Fruit fly (Drosophila melanogaster) whole organism, embryonic: ENCODE measurements around the gene CG32214.

ENCODE experiments used
- Aef1 ChIP-seq: fragments of 200-800 bp; sonication (Bioruptor generic); IDR thresholded peaks from 3 replicates; pipeline ENCODE4 v1.3.6; 2022; ENCODE audit warnings: missing biosample characterization, missing genetic modification characterization
- CG11093 ChIP-seq: fragments of 200-800 bp; sonication (Bioruptor generic); IDR thresholded peaks from 3 replicates; pipeline ENCODE4 v1.3.6; 2022; ENCODE audit warnings: missing biosample characterization, missing genetic modification characterization
- CG11560 ChIP-seq: fragments of 200-800 bp; sonication (Bioruptor generic); IDR thresholded peaks from 3 replicates; pipeline ENCODE4 v1.3.6; 2022; ENCODE audit warnings: missing biosample characterization, missing genetic modification characterization
- CG11695 ChIP-seq: fragments of 200-800 bp; sonication (Bioruptor generic); IDR thresholded peaks from 3 replicates; pipeline ENCODE4 v1.3.6; 2022; ENCODE audit warnings: missing biosample characterization, missing genetic modification characterization
- CG1233 ChIP-seq: fragments of 200-800 bp; sonication (Bioruptor generic); optimal IDR thresholded peaks from 4 replicates; lab custom pipeline; 2018; ENCODE audit warnings: missing biosample characterization, mild to moderate bottlenecking, missing genetic modification characterization
- CG13123 ChIP-seq: fragments of 200-800 bp; sonication (Bioruptor generic); optimal IDR thresholded peaks from 2 replicates; lab custom pipeline; 2016; ENCODE audit warnings: missing biosample characterization, missing genetic modification characterization
- CG14014 ChIP-seq: fragments of 200-800 bp; sonication (Bioruptor generic); IDR thresholded peaks from 2 replicates; pipeline ENCODE4 v1.3.6; 2022; ENCODE audit warnings: missing biosample characterization, missing genetic modification characterization
- CG14050 ChIP-seq: fragments of 200-800 bp; sonication (Bioruptor generic); IDR thresholded peaks from 3 replicates; pipeline ENCODE4 v1.3.6; 2022; ENCODE audit warnings: missing biosample characterization, missing genetic modification characterization
- CG15479 ChIP-seq: fragments of 200-800 bp; sonication (Bioruptor generic); optimal IDR thresholded peaks from 3 replicates; lab custom pipeline; 2019; ENCODE audit warnings: missing biosample characterization, mild to moderate bottlenecking, missing genetic modification characterization, moderate library complexity
- CG16779 ChIP-seq: fragments of 200-800 bp; sonication (Bioruptor generic); IDR thresholded peaks from 2 replicates; pipeline ENCODE4 v1.3.6; 2022; ENCODE audit warnings: missing biosample characterization, missing genetic modification characterization
- CG18262 ChIP-seq: fragments of 200-800 bp; optimal IDR thresholded peaks from 3 replicates; lab custom pipeline; 2019; ENCODE audit warnings: missing biosample characterization, mild to moderate bottlenecking, missing genetic modification characterization, moderate library complexity
- CG31388 ChIP-seq: fragments of 200-800 bp; sonication (Bioruptor generic); optimal IDR thresholded peaks from 2 replicates; lab custom pipeline; 2016; ENCODE audit warnings: missing biosample characterization, missing genetic modification characterization
- CG3163 ChIP-seq: fragments of 200-800 bp; sonication (Bioruptor generic); optimal IDR thresholded peaks from 3 replicates; lab custom pipeline; 2016; ENCODE audit warnings: missing biosample characterization, missing genetic modification characterization
- CG32532 ChIP-seq: fragments of 200-800 bp; sonication (Bioruptor generic); IDR thresholded peaks from 2 replicates; pipeline ENCODE4 v1.3.6; 2022; ENCODE audit warnings: missing biosample characterization, missing genetic modification characterization
- CG34224 ChIP-seq: fragments of 200-800 bp; sonication (Bioruptor generic); IDR thresholded peaks from 3 replicates; pipeline ENCODE4 v1.3.6; 2022; ENCODE audit warnings: missing biosample characterization, missing genetic modification characterization; ENCODE audit not compliant: partially characterized antibody
- CG6254 ChIP-seq: fragments of 200-800 bp; sonication (Bioruptor generic); optimal IDR thresholded peaks from 3 replicates; lab custom pipeline; 2017; ENCODE audit warnings: mild to moderate bottlenecking, missing biosample characterization, missing genetic modification reagents, missing genetic modification characterization
- CG6813 ChIP-seq: fragments of 200-800 bp; sonication (Bioruptor generic); optimal IDR thresholded peaks from 2 replicates; lab custom pipeline; 2017; ENCODE audit warnings: missing biosample characterization, missing genetic modification characterization, mild to moderate bottlenecking, moderate library complexity, missing genetic modification reagents
- CG9932 ChIP-seq: fragments of 200-800 bp; sonication (Bioruptor generic); IDR thresholded peaks from 2 replicates; pipeline ENCODE4 v1.3.6; 2022; ENCODE audit warnings: missing biosample characterization, missing genetic modification characterization
- Chrac-16 ChIP-seq: fragments of 200-800 bp; sonication (Bioruptor generic); optimal IDR thresholded peaks from 3 replicates; lab custom pipeline; 2016; ENCODE audit warnings: missing biosample characterization, missing genetic modification characterization
- Dad ChIP-seq: fragments of 200-800 bp; sonication (Bioruptor generic); optimal IDR thresholded peaks from 3 replicates; lab custom pipeline; 2016; ENCODE audit warnings: missing biosample characterization, missing genetic modification characterization
- Dbx ChIP-seq: fragments of 200-800 bp; sonication (Bioruptor generic); IDR thresholded peaks from 3 replicates; pipeline ENCODE4 v1.3.6; 2022; ENCODE audit warnings: missing biosample characterization, missing genetic modification characterization
- Ets97D ChIP-seq: fragments of 200-800 bp; sonication (Bioruptor generic); optimal IDR thresholded peaks from 3 replicates; lab custom pipeline; 2016; ENCODE audit warnings: missing biosample characterization, missing genetic modification characterization
- GATAe ChIP-seq: fragments of 200-800 bp; sonication (Bioruptor generic); conservative IDR thresholded peaks from 2 replicates; pipeline ENCODE4 v1.3.6; 2022; ENCODE audit warnings: missing biosample characterization, missing genetic modification characterization
- H15 ChIP-seq: fragments of 200-800 bp; sonication (Bioruptor generic); IDR thresholded peaks from 3 replicates; pipeline ENCODE4 v1.3.6; 2022; ENCODE audit warnings: missing biosample characterization, missing genetic modification characterization
- HLHmδ ChIP-seq: fragments of 200-800 bp; sonication (Bioruptor generic); optimal IDR thresholded peaks from 2 replicates; lab custom pipeline; 2018; ENCODE audit warnings: missing biosample characterization, mild to moderate bottlenecking, missing genetic modification characterization, moderate library complexity
- Mad ChIP-seq: fragments of 200-800 bp; sonication (Bioruptor generic); optimal IDR thresholded peaks from 2 replicates; lab custom pipeline; 2016; ENCODE audit warnings: missing biosample characterization, missing genetic modification characterization
- Pdp1 ChIP-seq, 2 experiments: fragments of 200-800 bp; sonication (Bioruptor generic); optimal IDR thresholded peaks; 3 replicates each; lab custom pipeline; 2016; ENCODE audit warnings: missing biosample characterization in 2 of 2, missing genetic modification characterization in 2 of 2, mild to moderate bottlenecking in 1 of 2, moderate library complexity in 1 of 2
- Rfx ChIP-seq: fragments of 200-800 bp; sonication (Bioruptor generic); IDR thresholded peaks from 2 replicates; pipeline ENCODE4 v1.3.6; 2022; ENCODE audit warnings: missing biosample characterization, missing genetic modification characterization
- Spps ChIP-seq: fragments of 200-800 bp; sonication (Bioruptor generic); optimal IDR thresholded peaks from 2 replicates; lab custom pipeline; 2018; ENCODE audit warnings: missing biosample characterization, mild to moderate bottlenecking, missing genetic modification characterization
- Trl ChIP-seq, 3 experiments: fragments of >200 bp in 2 of 3; fragments of 200-800 bp in 1 of 3; sonication (Bioruptor generic) in 1 of 3; optimal IDR thresholded peaks; 2 replicates in 1 of 3; 3 replicates in 2 of 3; lab custom pipeline; 2016 to 2017; ENCODE audit warnings: missing biosample characterization in 1 of 3, missing genetic modification characterization in 1 of 3
- ara ChIP-seq: fragments of 200-800 bp; sonication (Bioruptor generic); IDR thresholded peaks from 2 replicates; pipeline ENCODE4 v1.3.6; 2022; ENCODE audit warnings: missing biosample characterization, missing genetic modification characterization
- croc ChIP-seq: fragments of 200-800 bp; sonication (Bioruptor generic); conservative IDR thresholded peaks from 3 replicates; pipeline ENCODE4 v1.3.6; 2022; ENCODE audit warnings: missing biosample characterization, missing genetic modification characterization
- danr ChIP-seq: fragments of 200-800 bp; sonication (Bioruptor generic); IDR thresholded peaks from 2 replicates; pipeline ENCODE4 v1.3.6; 2022; ENCODE audit warnings: missing biosample characterization, missing genetic modification characterization
- dati ChIP-seq: fragments of 200-800 bp; sonication (Bioruptor generic); IDR thresholded peaks from 2 replicates; pipeline ENCODE4 v1.3.6; 2022; ENCODE audit warnings: missing biosample characterization, missing genetic modification characterization
- emc ChIP-seq: fragments of 200-800 bp; sonication (Bioruptor generic); optimal IDR thresholded peaks from 2 replicates; lab custom pipeline; 2016; ENCODE audit warnings: missing biosample characterization, missing genetic modification characterization
- gcm ChIP-seq: fragments of 200-800 bp; sonication (Bioruptor generic); optimal IDR thresholded peaks from 2 replicates; lab custom pipeline; 2019; ENCODE audit warnings: missing biosample characterization, mild to moderate bottlenecking, missing genetic modification characterization, moderate library complexity
- gcm2 ChIP-seq: fragments of 200-800 bp; sonication (Bioruptor generic); optimal IDR thresholded peaks from 2 replicates; lab custom pipeline; 2016; ENCODE audit warnings: missing biosample characterization, missing genetic modification characterization
- ham ChIP-seq: fragments of 200-800 bp; sonication (Bioruptor generic); IDR thresholded peaks from 2 replicates; pipeline ENCODE4 v1.3.6; 2022; ENCODE audit warnings: missing biosample characterization, missing genetic modification characterization
- hkb ChIP-seq, 2 experiments: fragments of 200-800 bp in 1 of 2; fragments of >200 bp in 1 of 2; sonication (Bioruptor generic) in 1 of 2; IDR thresholded peaks in 1 of 2; optimal IDR thresholded peaks in 1 of 2; 2 replicates each; pipeline versions ENCODE4 v1.3.6 to Lab custom; 2017 to 2022; ENCODE audit warnings: missing biosample characterization in 1 of 2, missing genetic modification characterization in 1 of 2
- klu ChIP-seq: fragments of 200-800 bp; sonication (Bioruptor generic); IDR thresholded peaks from 2 replicates; pipeline ENCODE4 v1.3.6; 2022; ENCODE audit warnings: missing biosample characterization, missing genetic modification characterization
- mirr ChIP-seq: fragments of 200-800 bp; sonication (Bioruptor generic); optimal IDR thresholded peaks from 3 replicates; lab custom pipeline; 2018; ENCODE audit warnings: missing biosample characterization, mild to moderate bottlenecking, missing genetic modification characterization
- oc ChIP-seq: fragments of 200-800 bp; sonication (Bioruptor generic); optimal IDR thresholded peaks from 2 replicates; lab custom pipeline; 2018; ENCODE audit warnings: missing biosample characterization, mild to moderate bottlenecking, missing genetic modification characterization, moderate library complexity
- otp ChIP-seq: fragments of 200-800 bp; sonication (Bioruptor generic); IDR thresholded peaks from 3 replicates; pipeline ENCODE4, ENCODE4 v1.3.6; 2022; ENCODE audit warnings: missing biosample characterization, missing genetic modification characterization
- pita ChIP-seq: fragments of 200-800 bp; sonication (Bioruptor generic); optimal IDR thresholded peaks from 2 replicates; lab custom pipeline; 2017; ENCODE audit warnings: missing biosample characterization, mild to moderate bottlenecking, missing genetic modification characterization
- pum ChIP-seq: fragments of 200-800 bp; sonication (Bioruptor generic); optimal IDR thresholded peaks from 2 replicates; lab custom pipeline; 2016; ENCODE audit warnings: missing biosample characterization, missing genetic modification characterization
- scrt ChIP-seq: fragments of 200-800 bp; sonication (Bioruptor generic); optimal IDR thresholded peaks from 2 replicates; lab custom pipeline; 2018; ENCODE audit warnings: missing biosample characterization, mild to moderate bottlenecking, missing genetic modification characterization, moderate library complexity
- sisA ChIP-seq: fragments of 200-800 bp; sonication (Bioruptor generic); IDR thresholded peaks from 2 replicates; pipeline ENCODE4 v1.3.6; 2022; ENCODE audit warnings: missing biosample characterization, missing genetic modification characterization
- stwl ChIP-seq: fragments of 200-800 bp; sonication (Bioruptor generic); optimal IDR thresholded peaks from 3 replicates; lab custom pipeline; 2018; ENCODE audit warnings: missing biosample characterization, mild to moderate bottlenecking, missing genetic modification characterization, moderate library complexity
- unc-4 ChIP-seq: fragments of 200-800 bp; sonication (Bioruptor generic); IDR thresholded peaks from 2 replicates; pipeline ENCODE4 v1.3.6; 2022; ENCODE audit warnings: missing biosample characterization, missing genetic modification characterization; ENCODE audit not compliant: partially characterized antibody
- wek ChIP-seq: fragments of 200-800 bp; sonication (Bioruptor generic); optimal IDR thresholded peaks from 3 replicates; lab custom pipeline; 2018; ENCODE audit warnings: missing biosample characterization, mild to moderate bottlenecking, missing genetic modification characterization, moderate library complexity

CG32214 gene

DNA sequence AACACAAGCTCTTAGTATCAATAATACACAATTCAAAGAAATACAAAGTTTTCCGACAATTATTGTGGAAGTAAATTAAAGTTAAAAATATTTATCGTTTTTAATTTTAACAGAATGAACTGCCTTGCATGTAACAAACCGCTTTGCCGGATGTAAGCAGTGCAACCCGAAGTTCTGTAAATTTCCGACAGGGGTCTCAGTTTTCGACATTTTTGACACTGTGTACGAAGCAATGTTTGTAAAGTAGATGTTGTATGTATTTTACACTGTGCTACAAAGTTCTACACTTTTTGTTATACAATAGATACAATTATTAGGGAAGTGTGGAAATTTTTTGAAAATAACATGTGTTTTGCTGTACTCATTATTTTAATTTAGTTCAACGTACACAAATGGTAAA is 49.4 kb downstream of the CG32214 start (continued):
- TF ChIP-seq dati (GFP tag; lab: Robert Waterston, UW): peak; percentile 89
- peak; percentile 74 for TF ChIP-seq HLHmδ (GFP tag; lab: Kevin White, UChicago)
- no peak for TF ChIP-seq CG15479 (GFP tag; lab: Kevin White, UChicago)
- peak; percentile 19 for TF ChIP-seq Spps (tag; lab: Kevin White, UChicago)
- peak; percentile 76 for TF ChIP-seq CG6813 (GFP tag; lab: Kevin White, UChicago)
- no peak for TF ChIP-seq unc-4 (GFP tag; lab: Robert Waterston, UW)
- TF ChIP-seq emc (GFP tag; lab: Kevin White, UChicago): peak; percentile 94
- TF ChIP-seq croc (GFP tag; lab: Robert Waterston, UW): peak; percentile 87
- TF ChIP-seq Mad (GFP tag; lab: Kevin White, UChicago): peak; percentile 81
- peak; percentile 77 for TF ChIP-seq CG11695 (GFP tag; lab: Robert Waterston, UW)
- TF ChIP-seq otp: peak; percentile 90
- peak; percentile 68 for TF ChIP-seq CG3163 (GFP tag; lab: Kevin White, UChicago)
- TF ChIP-seq Dbx (GFP tag; lab: Robert Waterston, UW): peak; percentile 91
- TF ChIP-seq CG6254 (GFP tag; lab: Kevin White, UChicago): no peak
- TF ChIP-seq ara (GFP tag; lab: Robert Waterston, UW): peak; percentile 75; the same call in 1 of the 2 replicates
- TF ChIP-seq H15 (GFP tag; lab: Robert Waterston, UW): peak; percentile 97
- no peak for TF ChIP-seq hkb (optimal IDR thresholded peaks at IDR 0.05; lab: Kevin White, UChicago)
- TF ChIP-seq hkb (GFP tag; IDR thresholded peaks at IDR 0.05; lab: Robert Waterston, UW): no peak; the same call in 1 of the 2 replicates
- TF ChIP-seq CG18262 (tag; lab: Kevin White, UChicago): peak; percentile 76
- TF ChIP-seq gcm2: peak; percentile 51
- peak; percentile 91 for TF ChIP-seq sisA (GFP tag; lab: Robert Waterston, UW)
- TF ChIP-seq CG14050: peak; percentile 73; the same call in 2 of the 3 replicates
- TF ChIP-seq CG11560 (tag; lab: Robert Waterston, UW): peak; percentile 77; the same call in 2 of the 3 replicates
- TF ChIP-seq pum (GFP tag; lab: Kevin White, UChicago): peak; percentile 94
- TF ChIP-seq Rfx: peak; percentile 98
- TF ChIP-seq CG1233 (GFP tag; lab: Kevin White, UChicago): peak; percentile 92
- peak; percentile 82 for TF ChIP-seq klu (GFP tag; lab: Robert Waterston, UW)
- peak; percentile 63 for TF ChIP-seq CG13123
- TF ChIP-seq Pdp1 (GFP tag; optimal IDR thresholded peaks at IDR 0.05; lab: Kevin White, UChicago): peak; percentile 93
- peak; percentile 90 for TF ChIP-seq mirr
- peak; percentile 71 for TF ChIP-seq Chrac-16 (GFP tag; lab: Kevin White, UChicago)
- peak; percentile 85; the same call in 1 of the 2 replicates for TF ChIP-seq CG14014 (GFP tag; lab: Robert Waterston, UW)
- TF ChIP-seq GATAe: peak; percentile 65
- no peak for TF ChIP-seq CG34224 (GFP tag; lab: Robert Waterston, UW)
- TF ChIP-seq Aef1: peak; percentile 90
- TF ChIP-seq stwl (tag; lab: Kevin White, UChicago): peak; percentile 98
- peak; percentile 92 for TF ChIP-seq ham (GFP tag; lab: Robert Waterston, UW)
- TF ChIP-seq oc (tag; lab: Kevin White, UChicago): peak; percentile 44
- TF ChIP-seq CG16779 (GFP tag; lab: Robert Waterston, UW): peak; percentile 92
- peak; percentile 64 for TF ChIP-seq scrt (GFP tag; lab: Kevin White, UChicago)
- TF ChIP-seq Trl (optimal IDR thresholded peaks at IDR 0.05; lab: Kevin White, UChicago): no peak
- TF ChIP-seq Trl (GFP tag; optimal IDR thresholded peaks at IDR 0.05; lab: Kevin White, UChicago): peak; percentile 98
- no peak for TF ChIP-seq gcm (GFP tag; lab: Kevin White, UChicago)
- TF ChIP-seq CG31388: peak; percentile 33
- TF ChIP-seq CG32532 (GFP tag; lab: Robert Waterston, UW): peak; percentile 97
- TF ChIP-seq danr (GFP tag; lab: Robert Waterston, UW): peak; percentile 80
- peak; percentile 100 for TF ChIP-seq Ets97D (GFP tag; lab: Kevin White, UChicago)
- TF ChIP-seq wek (GFP tag; lab: Kevin White, UChicago): peak; percentile 76
- peak; percentile 92 for TF ChIP-seq CG9932 (GFP tag; lab: Robert Waterston, UW)
- peak; percentile 92 for TF ChIP-seq Dad (GFP tag; lab: Kevin White, UChicago)
- peak; percentile 81 for TF ChIP-seq CG11093
- peak; percentile 40 for TF ChIP-seq pita
